Fruit fly (Drosophila melanogaster): Measurements from ENCODE around the gene CG32086.

Gene CG32086

DNA sequence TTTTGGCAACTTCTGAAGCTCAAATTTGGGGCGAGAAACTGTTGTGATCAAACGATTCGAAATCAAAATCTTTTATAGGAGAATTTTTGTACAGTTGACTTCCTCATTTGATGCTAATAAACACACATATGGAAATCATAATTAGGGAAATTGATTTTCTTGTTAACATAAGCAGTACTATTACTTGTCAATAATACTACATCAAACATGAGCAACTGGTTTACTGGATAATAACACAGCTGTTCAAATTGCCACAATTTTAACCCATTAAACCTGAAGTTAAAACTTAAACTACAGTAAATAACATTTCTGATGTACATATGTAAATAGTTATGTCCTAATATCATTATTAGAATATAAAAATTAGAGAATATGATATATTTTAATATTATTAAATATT lies 3.9 kb downstream of the CG32086 start, which contains the start of gene CG43390 (continued):
- TF ChIP-seq CG7357 (GFP tag; IDR thresholded peaks at IDR 0.05) (no peak), Hand (GFP tag; optimal IDR thresholded peaks at IDR 0.05) (peak; percentile 46), tap (tag; optimal IDR thresholded peaks at IDR 0.05) (no peak), H2.0 (GFP tag; IDR thresholded peaks at IDR 0.05) (no peak), PHDP (tag; optimal IDR thresholded peaks at IDR 0.05) (peak; percentile 76), phol (tag; optimal IDR thresholded peaks at IDR 0.05) (no peak), YL-1 (GFP tag; optimal IDR thresholded peaks at IDR 0.05) (no peak), Eip74EF (GFP tag; optimal IDR thresholded peaks at IDR 0.05) (no peak), hkb (optimal IDR thresholded peaks at IDR 0.05) (no peak), hkb (GFP tag; IDR thresholded peaks at IDR 0.05) (no peak), CG4424 (GFP tag; optimal IDR thresholded peaks at IDR 0.05) (no peak), CG11695 (GFP tag; IDR thresholded peaks at IDR 0.05) (peak; percentile 75), lola (GFP tag; optimal IDR thresholded peaks at IDR 0.05) (no peak), Sox100B (GFP tag; optimal IDR thresholded peaks at IDR 0.05) (no peak), wor (GFP tag; IDR thresholded peaks at IDR 0.05) (no peak), vfl (GFP tag; optimal IDR thresholded peaks at IDR 0.05) (no peak), CG17385 (GFP tag; optimal IDR thresholded peaks at IDR 0.05) (peak; percentile 47), TFAM (GFP tag; optimal IDR thresholded peaks at IDR 0.05) (no peak), lmd (GFP tag; IDR thresholded peaks at IDR 0.05) (no peak), CG15011 (GFP tag; optimal IDR thresholded peaks at IDR 0.05) (peak; percentile 65), Doc3 (GFP tag; IDR thresholded peaks at IDR 0.05; ENCODE audit: partially characterized antibody) (no peak), unc-4 (GFP tag; IDR thresholded peaks at IDR 0.05; ENCODE audit: partially characterized antibody) (no peak), insv (GFP tag; optimal IDR thresholded peaks at IDR 0.05) (peak in 1 of 2 experiments; percentile 45), CG13296 (GFP tag; optimal IDR thresholded peaks at IDR 0.05) (no peak), CG10147 (GFP tag; optimal IDR thresholded peaks at IDR 0.05) (peak; percentile 78), CG13775 (GFP tag; optimal IDR thresholded peaks at IDR 0.05) (no peak), Sry-β (GFP tag; optimal IDR thresholded peaks at IDR 0.05) (no peak), E2f2 (GFP tag; IDR thresholded peaks at IDR 0.05) (no peak), BtbVII (GFP tag; optimal IDR thresholded peaks at IDR 0.05) (peak; percentile 83), crp (GFP tag; optimal IDR thresholded peaks at IDR 0.05) (no peak), CG4282 (GFP tag; optimal IDR thresholded peaks at IDR 0.05) (no peak), E2f1 (GFP tag; IDR thresholded peaks at IDR 0.05) (no peak), oc (tag; optimal IDR thresholded peaks at IDR 0.05) (no peak), chinmo (GFP tag; IDR thresholded peaks at IDR 0.05; ENCODE audit: partially characterized antibody) (no peak), nerfin-2 (GFP tag; IDR thresholded peaks at IDR 0.05; ENCODE audit: partially characterized antibody) (no peak), HLHmδ (GFP tag; optimal IDR thresholded peaks at IDR 0.05) (no peak), Fer1 (GFP tag; optimal IDR thresholded peaks at IDR 0.05) (peak; percentile 77), Pdp1 (GFP tag; optimal IDR thresholded peaks at IDR 0.05) (no peak), ara (GFP tag; IDR thresholded peaks at IDR 0.05) (no peak), croc (GFP tag; conservative IDR thresholded peaks at IDR 0.05) (no peak), Dad (GFP tag; optimal IDR thresholded peaks at IDR 0.05) (no peak), CG10462 (GFP tag; optimal IDR thresholded peaks at IDR 0.05) (no peak), CG11504 (tag; optimal IDR thresholded peaks at IDR 0.05) (no peak), Sox102F (GFP tag; optimal IDR thresholded peaks at IDR 0.05) (peak; percentile 31), CG8089 (GFP tag; optimal IDR thresholded peaks at IDR 0.05) (no peak), sim (GFP tag; IDR thresholded peaks at IDR 0.05) (no peak), CG9932 (GFP tag; IDR thresholded peaks at IDR 0.05) (no peak), scrt (GFP tag; optimal IDR thresholded peaks at IDR 0.05) (peak; percentile 39), eyg (GFP tag; optimal IDR thresholded peaks at IDR 0.05) (peak; percentile 12), CG12769 (tag; optimal IDR thresholded peaks at IDR 0.05) (peak; percentile 90), Max (GFP tag; optimal IDR thresholded peaks at IDR 0.05) (no peak)
